Fruit fly (Drosophila melanogaster): ENCODE data around the gene NPFR.

Gene NPFR

dm6 chr3R:6170737-6171136 is 16.4 kb upstream of the NPFR start (continued):
- TF ChIP-seq bab2 (GFP tag; optimal IDR thresholded peaks at IDR 0.05) (no peak), CG3847 (GFP tag; IDR thresholded peaks at IDR 0.05) (0 out of 2 replicates have a peak, but pooled peaks have one; percentile 27), CG9797 (GFP tag; optimal IDR thresholded peaks at IDR 0.05) (no peak), HHEX (GFP tag; optimal IDR thresholded peaks at IDR 0.05) (no peak), CG3407 (GFP tag; optimal IDR thresholded peaks at IDR 0.05) (no peak), Abd-B (GFP tag; optimal IDR thresholded peaks at IDR 0.05) (peak; percentile 45), CG10565 (GFP tag; optimal IDR thresholded peaks at IDR 0.05) (no peak), ash1 (GFP tag; optimal IDR thresholded peaks at IDR 0.05) (no peak), Eip74EF (GFP tag; optimal IDR thresholded peaks at IDR 0.05) (no peak), ind (GFP tag; optimal IDR thresholded peaks at IDR 0.05) (no peak), CG2712 (tag; optimal IDR thresholded peaks at IDR 0.05) (peak; percentile 36), mirr (GFP tag; optimal IDR thresholded peaks at IDR 0.05) (no peak), unpg (GFP tag; optimal IDR thresholded peaks at IDR 0.05) (no peak), CG10321 (GFP tag; IDR thresholded peaks at IDR 0.05) (no peak), BtbVII (GFP tag; optimal IDR thresholded peaks at IDR 0.05) (no peak), CG7372 (GFP tag; IDR thresholded peaks at IDR 0.05) (no peak), CG1602 (GFP tag; optimal IDR thresholded peaks at IDR 0.05) (no peak), CG7963 (GFP tag; IDR thresholded peaks at IDR 0.05; ENCODE audit: partially characterized antibody) (peak; percentile 31; the same call in 1 of the 3 replicates), CG11398 (GFP tag; optimal IDR thresholded peaks at IDR 0.05) (no peak), hbn (GFP tag; IDR thresholded peaks at IDR 0.05; ENCODE audit: partially characterized antibody) (no peak), ham (GFP tag; IDR thresholded peaks at IDR 0.05) (no peak), BEAF-32 (GFP tag; optimal IDR thresholded peaks at IDR 0.05) (no peak), btn (GFP tag; optimal IDR thresholded peaks at IDR 0.05) (no peak), CG9876 (GFP tag; optimal IDR thresholded peaks at IDR 0.05) (peak; percentile 39), org-1 (GFP tag; optimal IDR thresholded peaks at IDR 0.05) (no peak), Ets65A (GFP tag) (peak; percentile 90), Dp (GFP tag; optimal IDR thresholded peaks at IDR 0.05) (peak; percentile 24), Aef1 (GFP tag; IDR thresholded peaks at IDR 0.05) (no peak), Med (GFP tag) (peak; percentile 89), Antp (GFP tag; optimal IDR thresholded peaks at IDR 0.05) (no peak), CG3838 (GFP tag; optimal IDR thresholded peaks at IDR 0.05) (no peak), odd (GFP tag; optimal IDR thresholded peaks at IDR 0.05) (no peak), slbo (GFP tag; IDR thresholded peaks at IDR 0.05) (peak; percentile 58; the same call in 1 of the 2 replicates), CG7786 (GFP tag; optimal IDR thresholded peaks at IDR 0.05) (no peak), nerfin-1 (tag; optimal IDR thresholded peaks at IDR 0.05) (no peak), dmrt99B (tag; optimal IDR thresholded peaks at IDR 0.05) (no peak), twi (tag; optimal IDR thresholded peaks at IDR 0.05) (no peak), CG11696 (GFP tag; IDR thresholded peaks at IDR 0.05) (no peak), mld (GFP tag; IDR thresholded peaks at IDR 0.05; ENCODE audit: partially characterized antibody) (no peak), cad (GFP tag; optimal IDR thresholded peaks at IDR 0.05) (no peak), CG4360 (GFP tag; IDR thresholded peaks at IDR 0.05) (no peak), crp (GFP tag; optimal IDR thresholded peaks at IDR 0.05) (no peak), fd3F (GFP tag; optimal IDR thresholded peaks at IDR 0.05) (no peak), sna (GFP tag; IDR thresholded peaks at IDR 0.05; ENCODE audit: partially characterized antibody) (no peak), Doc2 (GFP tag; IDR thresholded peaks at IDR 0.05) (no peak), CG7839 (tag; optimal IDR thresholded peaks at IDR 0.05) (peak; percentile 13), Ets97D (GFP tag; optimal IDR thresholded peaks at IDR 0.05) (peak; percentile 13), CG17359 (tag; optimal IDR thresholded peaks at IDR 0.05) (no peak), Rfx (GFP tag; IDR thresholded peaks at IDR 0.05) (peak; percentile 50), CG14860 (GFP tag; IDR thresholded peaks at IDR 0.05; ENCODE audit: partially characterized antibody) (no peak), chinmo (GFP tag; IDR thresholded peaks at IDR 0.05; ENCODE audit: partially characterized antibody) (no peak)

Measured in whole organism, embryonic.